Fruit fly (Drosophila melanogaster) whole organism, prepupa: ENCODE measurements around the gene hyx.

Experiments
- Blimp-1 ChIP-seq: fragments of 200-800 bp; sonication (Bioruptor generic); optimal IDR thresholded peaks from 3 replicates; lab custom pipeline; 2017; ENCODE audit warnings: missing biosample characterization, missing genetic modification characterization, mild to moderate bottlenecking, moderate library complexity, missing genetic modification reagents
- CG10631 ChIP-seq: fragments of 200-800 bp; sonication (Bioruptor generic); optimal IDR thresholded peaks from 2 replicates; lab custom pipeline; 2016; ENCODE audit warnings: missing biosample characterization, missing genetic modification characterization
- CG11762 ChIP-seq: fragments of 200-800 bp; sonication (Bioruptor generic); optimal IDR thresholded peaks from 3 replicates; lab custom pipeline; 2016; ENCODE audit warnings: missing biosample characterization, missing genetic modification characterization; ENCODE audit not compliant: insufficient read depth
- CG15336 ChIP-seq: fragments of 200-800 bp; sonication (Bioruptor generic); IDR thresholded peaks from 2 replicates; pipeline ENCODE4 v1.3.6; 2022; ENCODE audit warnings: missing biosample characterization, missing genetic modification characterization
- CG16779 ChIP-seq: fragments of 200-800 bp; sonication (Bioruptor generic); optimal IDR thresholded peaks from 3 replicates; lab custom pipeline; 2017; ENCODE audit warnings: missing biosample characterization, mild to moderate bottlenecking, missing genetic modification characterization
- CG3032 ChIP-seq: fragments of 200-800 bp; optimal IDR thresholded peaks from 2 replicates; lab custom pipeline; 2019; ENCODE audit warnings: missing biosample characterization, mild to moderate bottlenecking, missing genetic modification characterization, moderate library complexity
- CG31627 ChIP-seq: fragments of 200-800 bp; sonication (Bioruptor generic); optimal IDR thresholded peaks from 3 replicates; lab custom pipeline; 2016; ENCODE audit warnings: missing biosample characterization, missing genetic modification characterization
- CG32006 ChIP-seq: fragments of 200-800 bp; sonication (Bioruptor generic); optimal IDR thresholded peaks from 3 replicates; lab custom pipeline; 2017; ENCODE audit warnings: missing biosample characterization, mild to moderate bottlenecking, missing genetic modification characterization
- CG34406 ChIP-seq: fragments of 200-800 bp; sonication (Bioruptor generic); optimal IDR thresholded peaks from 3 replicates; lab custom pipeline; 2016; ENCODE audit warnings: missing biosample characterization, missing genetic modification characterization
- CG4318 ChIP-seq: fragments of 200-800 bp; sonication (Bioruptor generic); optimal IDR thresholded peaks from 3 replicates; lab custom pipeline; 2017; ENCODE audit warnings: missing biosample characterization, mild to moderate bottlenecking, missing genetic modification characterization
- CG6163 ChIP-seq: fragments of 200-800 bp; sonication (Bioruptor generic); IDR thresholded peaks from 3 replicates; pipeline ENCODE4 v1.3.6; 2022; ENCODE audit warnings: missing biosample characterization, missing genetic modification characterization
- CG6276 ChIP-seq: fragments of 200-800 bp; sonication (Bioruptor generic); optimal IDR thresholded peaks from 2 replicates; lab custom pipeline; 2017; ENCODE audit warnings: missing biosample characterization, mild to moderate bottlenecking, missing genetic modification characterization
- CG6792 ChIP-seq: fragments of 200-800 bp; sonication (Bioruptor generic); optimal IDR thresholded peaks from 3 replicates; lab custom pipeline; 2016; ENCODE audit warnings: missing biosample characterization, missing genetic modification characterization
- CG6808 ChIP-seq: fragments of 200-800 bp; sonication (Bioruptor generic); optimal IDR thresholded peaks from 3 replicates; lab custom pipeline; 2017; ENCODE audit warnings: missing biosample characterization, missing genetic modification characterization, mild to moderate bottlenecking, moderate library complexity, missing genetic modification reagents
- CG6854 ChIP-seq: fragments of 200-800 bp; sonication (Bioruptor generic); optimal IDR thresholded peaks from 2 replicates; lab custom pipeline; 2017; ENCODE audit warnings: missing biosample characterization, mild to moderate bottlenecking, missing genetic modification characterization
- CG7368 ChIP-seq: fragments of 200-800 bp; sonication (Bioruptor generic); optimal IDR thresholded peaks from 3 replicates; lab custom pipeline; 2016; ENCODE audit warnings: missing biosample characterization, missing genetic modification characterization
- CG8119 ChIP-seq: fragments of 200-800 bp; sonication (Bioruptor generic); IDR thresholded peaks from 3 replicates; pipeline ENCODE4 v1.3.6; 2022; ENCODE audit warnings: missing biosample characterization, missing genetic modification characterization
- CG8319 ChIP-seq: fragments of 200-800 bp; sonication (Bioruptor generic); optimal IDR thresholded peaks from 3 replicates; lab custom pipeline; 2016; ENCODE audit warnings: missing biosample characterization, missing genetic modification characterization
- Eip78C ChIP-seq: fragments of 200-800 bp; sonication (Bioruptor generic); peaks from one replicate; lab custom pipeline; 2016; ENCODE audit warnings: missing biosample characterization, missing genetic modification characterization
- Eip93F ChIP-seq: fragments of 200-800 bp; sonication (Bioruptor generic); optimal IDR thresholded peaks from 2 replicates; lab custom pipeline; 2016; ENCODE audit warnings: missing biosample characterization, mild to moderate bottlenecking, missing genetic modification characterization
- Ets21C ChIP-seq: fragments of 200-800 bp; sonication (Bioruptor generic); optimal IDR thresholded peaks from 3 replicates; lab custom pipeline; 2016; ENCODE audit warnings: missing biosample characterization, missing genetic modification characterization
- Ets96B ChIP-seq: fragments of 200-800 bp; optimal IDR thresholded peaks from 2 replicates; lab custom pipeline; 2019; ENCODE audit warnings: missing biosample characterization, mild to moderate bottlenecking, missing genetic modification characterization, moderate library complexity
- Gug ChIP-seq: fragments of 200-800 bp; sonication (Bioruptor generic); IDR thresholded peaks from 2 replicates; pipeline ENCODE4 v1.3.6; 2022; ENCODE audit warnings: missing biosample characterization, missing genetic modification characterization
- Hr38 ChIP-seq: sonication (Bioruptor generic); optimal IDR thresholded peaks from 2 replicates; lab custom pipeline; 2016; ENCODE audit warnings: missing biosample characterization, missing genetic modification characterization
- Hr39 ChIP-seq: fragments of 200-800 bp; sonication (Bioruptor generic); optimal IDR thresholded peaks from 2 replicates; lab custom pipeline; 2016; ENCODE audit warnings: missing biosample characterization, missing genetic modification characterization
- Hr4 ChIP-seq: fragments of 200-800 bp; sonication (Bioruptor generic); optimal IDR thresholded peaks from 3 replicates; lab custom pipeline; 2016; ENCODE audit warnings: missing biosample characterization, missing genetic modification characterization
- Lpt ChIP-seq: fragments of 200-800 bp; sonication (Bioruptor generic); optimal IDR thresholded peaks from 3 replicates; lab custom pipeline; 2016; ENCODE audit warnings: missing biosample characterization, missing genetic modification characterization
- Met ChIP-seq: fragments of 200-800 bp; sonication (Bioruptor generic); optimal IDR thresholded peaks from 3 replicates; lab custom pipeline; 2016; ENCODE audit warnings: missing biosample characterization, missing genetic modification characterization
- OdsH ChIP-seq: fragments of 200-800 bp; sonication (Bioruptor generic); optimal IDR thresholded peaks from 3 replicates; lab custom pipeline; 2016; ENCODE audit warnings: missing biosample characterization, missing genetic modification characterization
- Smox ChIP-seq: fragments of 200-800 bp; sonication (Bioruptor generic); optimal IDR thresholded peaks from 3 replicates; lab custom pipeline; 2016; ENCODE audit warnings: missing biosample characterization, missing genetic modification characterization
- Sox14 ChIP-seq: fragments of 200-800 bp; sonication (Bioruptor generic); optimal IDR thresholded peaks from 3 replicates; lab custom pipeline; 2016; ENCODE audit warnings: missing biosample characterization, missing genetic modification characterization
- Sox15 ChIP-seq: fragments of 200-800 bp; sonication (Bioruptor generic); optimal IDR thresholded peaks from 3 replicates; lab custom pipeline; 2016; ENCODE audit warnings: missing biosample characterization, missing genetic modification characterization
- achi ChIP-seq: fragments of 200-800 bp; sonication (Bioruptor generic); optimal IDR thresholded peaks from 3 replicates; lab custom pipeline; 2016; ENCODE audit warnings: missing biosample characterization, missing genetic modification characterization
- acj6 ChIP-seq: fragments of 200-800 bp; sonication (Bioruptor generic); optimal IDR thresholded peaks from 3 replicates; lab custom pipeline; 2016; ENCODE audit warnings: missing biosample characterization, missing genetic modification characterization
- cyc ChIP-seq: fragments of 200-800 bp; sonication (Bioruptor generic); optimal IDR thresholded peaks from 3 replicates; lab custom pipeline; 2016; ENCODE audit warnings: missing biosample characterization, missing genetic modification characterization
- dac ChIP-seq: fragments of 200-800 bp; sonication (Bioruptor generic); optimal IDR thresholded peaks from 2 replicates; lab custom pipeline; 2017; ENCODE audit warnings: missing biosample characterization, mild to moderate bottlenecking, missing genetic modification characterization
- dsx ChIP-seq: fragments of 200-800 bp; optimal IDR thresholded peaks from 3 replicates; lab custom pipeline; 2019; ENCODE audit warnings: missing biosample characterization, mild to moderate bottlenecking, missing genetic modification characterization, moderate library complexity; ENCODE audit not compliant: poor library complexity, severe bottlenecking
- esn ChIP-seq: fragments of 200-800 bp; sonication (Bioruptor generic); optimal IDR thresholded peaks from 2 replicates; lab custom pipeline; 2016; ENCODE audit warnings: missing biosample characterization, mild to moderate bottlenecking, missing genetic modification characterization, moderate library complexity
- fd59A ChIP-seq: fragments of 200-800 bp; sonication (Bioruptor generic); optimal IDR thresholded peaks from 2 replicates; lab custom pipeline; 2017; ENCODE audit warnings: missing biosample characterization, mild to moderate bottlenecking, missing genetic modification characterization, missing genetic modification reagents
- fd85E ChIP-seq: fragments of 200-800 bp; sonication (Bioruptor generic); optimal IDR thresholded peaks from 3 replicates; lab custom pipeline; 2016; ENCODE audit warnings: missing biosample characterization, missing genetic modification characterization
- lz ChIP-seq: fragments of 200-800 bp; sonication (Bioruptor generic); optimal IDR thresholded peaks from 3 replicates; lab custom pipeline; 2016; ENCODE audit warnings: missing biosample characterization, missing genetic modification characterization
- net ChIP-seq: fragments of 200-800 bp; sonication (Bioruptor generic); optimal IDR thresholded peaks from 3 replicates; lab custom pipeline; 2016; ENCODE audit warnings: missing biosample characterization, missing genetic modification characterization
- pdm3 ChIP-seq: fragments of 200-800 bp; sonication (Bioruptor generic); optimal IDR thresholded peaks from 3 replicates; lab custom pipeline; 2016; ENCODE audit warnings: missing biosample characterization, missing genetic modification characterization
- salr ChIP-seq, 2 experiments: fragments of 200-800 bp; sonication (Bioruptor generic); optimal IDR thresholded peaks; 3 replicates each; lab custom pipeline; 2016 to 2018; ENCODE audit warnings: missing biosample characterization in 2 of 2, missing genetic modification characterization in 2 of 2, mild to moderate bottlenecking in 1 of 2
- ss ChIP-seq, 2 experiments: fragments of 200-800 bp; sonication (Bioruptor generic); optimal IDR thresholded peaks; 2 replicates in 1 of 2; 3 replicates in 1 of 2; lab custom pipeline; 2017 to 2018; ENCODE audit warnings: mild to moderate bottlenecking in 2 of 2, missing biosample characterization in 2 of 2, missing genetic modification characterization in 2 of 2, moderate library complexity in 1 of 2
- vri ChIP-seq: fragments of 200-800 bp; sonication (Bioruptor generic); optimal IDR thresholded peaks from 3 replicates; lab custom pipeline; 2016; ENCODE audit warnings: missing biosample characterization, mild to moderate bottlenecking, missing genetic modification characterization

hyx gene

dm6 chr3R:9010695-9011094 lies 27.9 kb upstream of the hyx start:
- TF ChIP-seq CG16779 (tag; lab: Kevin White, UChicago): no peak
- no peak for TF ChIP-seq Blimp-1
- TF ChIP-seq CG15336: 0 out of 2 replicates have a peak, but pooled peaks have one; percentile 13

- no peak for TF ChIP-seq Sox14 (GFP tag; lab: Kevin White, UChicago)
- TF ChIP-seq esn (GFP tag; lab: Kevin White, UChicago): no peak
- no peak for TF ChIP-seq dac (GFP tag; lab: Kevin White, UChicago)
- no peak for TF ChIP-seq Hr38
- no peak for TF ChIP-seq CG11762 (GFP tag; lab: Kevin White, UChicago)
- no peak for TF ChIP-seq Hr39
- TF ChIP-seq fd59A (GFP tag; lab: Kevin White, UChicago): no peak
- no peak for TF ChIP-seq Ets21C (GFP tag; lab: Kevin White, UChicago)
- TF ChIP-seq Ets96B (tag; lab: Kevin White, UChicago): no peak
- no peak for TF ChIP-seq CG15336
These were observed 26.9 kb upstream of the hyx start for dm6 chr3R:9011708-9012107.

dm6 chr3R:9013765-9014380 lies 24.7 kb upstream of the hyx start:
- TF ChIP-seq ss (GFP tag; optimal IDR thresholded peaks at IDR 0.05; lab: Kevin White, UChicago): peak in 1 of 2 experiments; percentile 59
- TF ChIP-seq Lpt (GFP tag; lab: Kevin White, UChicago): peak; percentile 54
- peak; percentile 55 for TF ChIP-seq cyc (GFP tag; lab: Kevin White, UChicago)
- no peak for TF ChIP-seq CG7368
- peak; percentile 32 for TF ChIP-seq dsx (GFP tag; lab: Kevin White, UChicago)
- TF ChIP-seq Smox (GFP tag; lab: Kevin White, UChicago): no peak
- no peak for TF ChIP-seq fd85E (GFP tag; lab: Kevin White, UChicago)
- TF ChIP-seq fd59A (GFP tag; lab: Kevin White, UChicago): no peak
- peak; percentile 65 for TF ChIP-seq Sox14 (GFP tag; lab: Kevin White, UChicago)
- TF ChIP-seq CG15336: no peak; the same call in 1 of the 2 replicates
- no peak for TF ChIP-seq CG34406 (GFP tag; lab: Kevin White, UChicago)
- peak; percentile 47 for TF ChIP-seq CG6792 (GFP tag; lab: Kevin White, UChicago)
- TF ChIP-seq CG8319: no peak
- peak; percentile 99 for TF ChIP-seq vri (GFP tag; lab: Kevin White, UChicago)
- no peak for TF ChIP-seq OdsH (GFP tag; lab: Kevin White, UChicago)
- TF ChIP-seq CG8119: no peak; the same call in 2 of the 3 replicates
- TF ChIP-seq Hr39: no peak
- TF ChIP-seq dac (GFP tag; lab: Kevin White, UChicago): peak; percentile 37
- TF ChIP-seq CG6163 (GFP tag; lab: Robert Waterston, UW): peak; percentile 48; the same call in 2 of the 3 replicates
- TF ChIP-seq achi (GFP tag; lab: Kevin White, UChicago): no peak
- no peak for TF ChIP-seq CG11762 (GFP tag; lab: Kevin White, UChicago)
- TF ChIP-seq CG6854 (GFP tag; lab: Kevin White, UChicago): no peak
- TF ChIP-seq Gug: 0 out of 2 replicates have a peak, but pooled peaks have one; percentile 16
- no peak for TF ChIP-seq Eip93F (GFP tag; lab: Kevin White, UChicago)
- TF ChIP-seq pdm3 (GFP tag; lab: Kevin White, UChicago): no peak
- no peak for TF ChIP-seq CG10631 (GFP tag; lab: Kevin White, UChicago)
- peak; percentile 80 for TF ChIP-seq Eip78C (GFP tag; lab: Kevin White, UChicago)
- TF ChIP-seq net (GFP tag; lab: Kevin White, UChicago): no peak
- peak; percentile 68 for TF ChIP-seq lz (GFP tag; lab: Kevin White, UChicago)
- peak; percentile 21 for TF ChIP-seq Sox15 (GFP tag; lab: Kevin White, UChicago)
- TF ChIP-seq CG32006 (GFP tag; lab: Kevin White, UChicago): no peak
- TF ChIP-seq acj6: peak; percentile 64
- TF ChIP-seq salr (GFP tag; optimal IDR thresholded peaks at IDR 0.05; lab: Kevin White, UChicago): no peak
- no peak for TF ChIP-seq Blimp-1
- no peak for TF ChIP-seq Met (GFP tag; lab: Kevin White, UChicago)
- TF ChIP-seq CG4318 (GFP tag; lab: Kevin White, UChicago): no peak
- no peak for TF ChIP-seq CG6276 (GFP tag; lab: Kevin White, UChicago)
- TF ChIP-seq Hr4: no peak
- TF ChIP-seq CG31627 (GFP tag; lab: Kevin White, UChicago): peak; percentile 75
- no peak for TF ChIP-seq CG16779 (tag; lab: Kevin White, UChicago)
- peak; percentile 54 for TF ChIP-seq CG3032 (tag; lab: Kevin White, UChicago)
- TF ChIP-seq CG6808 (GFP tag; lab: Kevin White, UChicago): no peak
